Worm (Caenorhabditis elegans) whole organism, L4 larva: ENCODE measurements around the gene srbc-58.

Source experiments
- F44E2.7 ChIP-seq: fragments of 200-800 bp; sonication (Bioruptor generic); IDR thresholded peaks from 2 replicates; pipeline ENCODE4 v2.1.2; 2022; ENCODE audit warnings: missing genetic modification characterization, missing compliant biosample characterization
- F49E8.2 ChIP-seq: sonication (generic microtip); optimal IDR thresholded peaks from 2 replicates; lab custom pipeline; 2016; ENCODE audit warnings: missing compliant biosample characterization, mild to moderate bottlenecking, missing genetic modification characterization, borderline replicate concordance
- R02D3.7 ChIP-seq: fragments of 150-350 bp; sonication (generic microtip); optimal IDR thresholded peaks from 3 replicates; lab custom pipeline; 2014; ENCODE audit warnings: missing biosample characterization, missing genetic modification characterization
- T20F7.1 ChIP-seq: fragments of 200-800 bp; sonication (Bioruptor generic); optimal IDR thresholded peaks from 2 replicates; lab custom pipeline; 2018; ENCODE audit warnings: mild to moderate bottlenecking, missing genetic modification characterization, missing compliant biosample characterization
- T26A8.4 ChIP-seq: fragments of 200-800 bp; sonication (Bioruptor generic); IDR thresholded peaks from 2 replicates; pipeline ENCODE4 v1.3.6; 2022; ENCODE audit warnings: missing genetic modification characterization, missing compliant biosample characterization
- Y48G9A.11 ChIP-seq: fragments of 200-800 bp; sonication (Bioruptor generic); IDR thresholded peaks from 2 replicates; pipeline ENCODE4 v1.3.6; 2022; ENCODE audit warnings: missing genetic modification reagents, missing genetic modification characterization, missing compliant biosample characterization
- Y75B8A.6 ChIP-seq: fragments of 200-800 bp; sonication (Bioruptor generic); IDR thresholded peaks from 2 replicates; pipeline ENCODE4 v1.3.6; 2022; ENCODE audit warnings: missing genetic modification reagents, missing genetic modification characterization, missing compliant biosample characterization
- ZK546.5 ChIP-seq, 2 experiments: sonication (generic microtip); optimal IDR thresholded peaks; 2 replicates each; lab custom pipeline; 2017; ENCODE audit warnings: missing biosample characterization in 2 of 2, missing genetic modification characterization in 2 of 2
- aha-1 ChIP-seq: fragments of 150-350 bp; peaks from one replicate; lab custom pipeline; 2014; ENCODE audit warnings: missing biosample characterization, missing genetic modification characterization
- ama-1 ChIP-seq: fragments of 150-350 bp; optimal IDR thresholded peaks from 2 replicates; lab custom pipeline; 2014; ENCODE audit warnings: inconsistent platforms, mixed read lengths
- arid-1 ChIP-seq: fragments of 200-800 bp; sonication (Bioruptor generic); conservative IDR thresholded peaks from 2 replicates; pipeline ENCODE4 v1.3.6; 2022; ENCODE audit warnings: missing genetic modification reagents, missing genetic modification characterization, missing compliant biosample characterization
- ceh-20 ChIP-seq: fragments of 200-800 bp; sonication (Bioruptor generic); IDR thresholded peaks from 2 replicates; pipeline ENCODE4 v1.3.6; 2022; ENCODE audit warnings: missing genetic modification reagents, missing genetic modification characterization, missing compliant biosample characterization
- ceh-32 ChIP-seq: sonication (generic microtip); optimal IDR thresholded peaks from 2 replicates; lab custom pipeline; 2016; ENCODE audit warnings: mild to moderate bottlenecking, missing genetic modification characterization, missing compliant biosample characterization; ENCODE audit not compliant: poor library complexity
- ctbp-1 ChIP-seq: fragments of 200-800 bp; sonication (Bioruptor generic); IDR thresholded peaks from 2 replicates; pipeline ENCODE4 v1.3.6; 2022; ENCODE audit warnings: missing genetic modification reagents, missing genetic modification characterization, missing compliant biosample characterization
- daf-16 ChIP-seq, 3 experiments: sonication (generic microtip); optimal IDR thresholded peaks; 2 replicates each; lab custom pipeline; 2016 to 2017; ENCODE audit warnings: missing genetic modification characterization in 3 of 3, missing genetic modification reagents in 3 of 3, mild to moderate bottlenecking in 2 of 3, missing compliant biosample characterization in 2 of 3, missing biosample characterization in 1 of 3, moderate library complexity in 1 of 3
- dpl-1 ChIP-seq: fragments of 150-350 bp; optimal IDR thresholded peaks from 2 replicates; lab custom pipeline; 2014; ENCODE audit warnings: missing biosample characterization, missing genetic modification reagents, missing genetic modification characterization
- egl-43 ChIP-seq: fragments of 200-800 bp; sonication (Bioruptor generic); IDR thresholded peaks from 2 replicates; pipeline ENCODE4 v1.3.6; 2022; ENCODE audit warnings: missing genetic modification reagents, missing genetic modification characterization, missing compliant biosample characterization
- gei-8 ChIP-seq: fragments of 200-800 bp; sonication (Bioruptor generic); optimal IDR thresholded peaks from 2 replicates; lab custom pipeline; 2018; ENCODE audit warnings: mild to moderate bottlenecking, missing genetic modification characterization, missing compliant biosample characterization
- hmg-1.1 ChIP-seq: fragments of 200-800 bp; sonication (Bioruptor generic); IDR thresholded peaks from 2 replicates; pipeline ENCODE4 v1.3.6; 2022; ENCODE audit warnings: missing genetic modification reagents, missing genetic modification characterization, missing compliant biosample characterization
- jun-1 ChIP-seq: fragments of 150-350 bp; optimal IDR thresholded peaks from 2 replicates; lab custom pipeline; 2014; ENCODE audit warnings: missing biosample characterization, missing genetic modification reagents, missing genetic modification characterization
- lin-1 ChIP-seq: fragments of 200-800 bp; sonication (Bioruptor generic); IDR thresholded peaks from 2 replicates; pipeline ENCODE4 v1.3.6; 2022; ENCODE audit warnings: missing genetic modification reagents, missing genetic modification characterization, missing compliant biosample characterization
- lin-29 ChIP-seq: fragments of 200-800 bp; sonication (Bioruptor generic); IDR thresholded peaks from 2 replicates; pipeline ENCODE4 v1.3.6; 2022; ENCODE audit warnings: missing genetic modification reagents, missing genetic modification characterization, missing compliant biosample characterization
- lin-38 ChIP-seq: fragments of 200-800 bp; sonication (Bioruptor generic); IDR thresholded peaks from 2 replicates; pipeline ENCODE4 v1.3.6; 2022; ENCODE audit warnings: missing genetic modification reagents, missing genetic modification characterization, missing compliant biosample characterization
- lir-3 ChIP-seq: sonication (generic microtip); optimal IDR thresholded peaks from 2 replicates; lab custom pipeline; 2016; ENCODE audit warnings: mild to moderate bottlenecking, missing genetic modification characterization, missing compliant biosample characterization
- lsy-2 ChIP-seq, 2 experiments: fragments of 150-350 bp in 1 of 2; sonication (generic microtip) in 1 of 2; optimal IDR thresholded peaks; 2 replicates each; lab custom pipeline; 2014 to 2017; ENCODE audit warnings: missing biosample characterization in 2 of 2, missing genetic modification characterization in 2 of 2
- madf-9 ChIP-seq: fragments of 200-800 bp; sonication (Bioruptor generic); conservative IDR thresholded peaks from 2 replicates; pipeline ENCODE4 v1.3.6; 2022; ENCODE audit warnings: missing genetic modification reagents, missing genetic modification characterization, missing compliant biosample characterization
- mep-1 ChIP-seq: fragments of 150-350 bp; sonication (generic microtip); optimal IDR thresholded peaks from 3 replicates; lab custom pipeline; 2014; ENCODE audit warnings: missing biosample characterization, missing genetic modification characterization
- mes-2 ChIP-seq: sonication (generic microtip); optimal IDR thresholded peaks from 2 replicates; lab custom pipeline; 2016; ENCODE audit warnings: missing genotype, mild to moderate bottlenecking, missing genetic modification characterization, missing compliant biosample characterization; ENCODE audit not compliant: poor library complexity, severe bottlenecking
- nhr-10 ChIP-seq: fragments of 150-350 bp; optimal IDR thresholded peaks from 2 replicates; lab custom pipeline; 2014; ENCODE audit warnings: missing biosample characterization, missing genetic modification characterization
- nhr-102 ChIP-seq: sonication (generic microtip); optimal IDR thresholded peaks from 2 replicates; lab custom pipeline; 2016; ENCODE audit warnings: mild to moderate bottlenecking, missing genetic modification characterization, moderate library complexity, missing compliant biosample characterization
- nhr-237 ChIP-seq: sonication (generic microtip); optimal IDR thresholded peaks from 2 replicates; lab custom pipeline; 2017; ENCODE audit warnings: missing biosample characterization, missing genetic modification characterization
- nhr-28 ChIP-seq: fragments of 150-350 bp; optimal IDR thresholded peaks from 2 replicates; lab custom pipeline; 2014; ENCODE audit warnings: missing biosample characterization, missing genetic modification characterization
- nhr-42 ChIP-seq: fragments of 200-800 bp; sonication (Bioruptor generic); IDR thresholded peaks from 2 replicates; pipeline ENCODE4 v1.3.6; 2022; ENCODE audit warnings: missing genetic modification characterization, missing compliant biosample characterization
- pha-4 ChIP-seq, 2 experiments: fragments of 150-350 bp in 1 of 2; fragments of 200-800 bp in 1 of 2; sonication (Bioruptor generic) in 1 of 2; IDR thresholded peaks in 1 of 2; optimal IDR thresholded peaks in 1 of 2; 2 replicates each; pipeline versions ENCODE4 v1.3.6 to Lab custom; 2014 to 2022; ENCODE audit warnings: missing genetic modification characterization in 2 of 2, missing genetic modification reagents in 2 of 2, missing biosample characterization in 1 of 2, missing compliant biosample characterization in 1 of 2
- php-3 ChIP-seq: fragments of 200-800 bp; sonication (Bioruptor generic); IDR thresholded peaks from 2 replicates; pipeline ENCODE4 v1.3.6; 2022; ENCODE audit warnings: missing genetic modification reagents, missing genetic modification characterization, missing compliant biosample characterization
- pqm-1 ChIP-seq: sonication (generic microtip); optimal IDR thresholded peaks from 2 replicates; lab custom pipeline; 2017; ENCODE audit warnings: missing biosample characterization, missing genetic modification characterization
- rbr-2 ChIP-seq: sonication (generic microtip); optimal IDR thresholded peaks from 2 replicates; lab custom pipeline; 2016; ENCODE audit warnings: missing genotype, missing genetic modification characterization, missing compliant biosample characterization
- sdz-12 ChIP-seq: fragments of 200-800 bp; sonication (Bioruptor generic); optimal IDR thresholded peaks from 2 replicates; lab custom pipeline; 2018; ENCODE audit warnings: mild to moderate bottlenecking, missing genetic modification characterization, missing compliant biosample characterization
- set-16 ChIP-seq: fragments of 200-800 bp; sonication (Bioruptor generic); IDR thresholded peaks from 2 replicates; pipeline ENCODE4 v1.3.6; 2022; ENCODE audit warnings: missing genetic modification reagents, missing genetic modification characterization, missing compliant biosample characterization
- snpc-1.2 ChIP-seq: fragments of 200-800 bp; sonication (Bioruptor generic); IDR thresholded peaks from 2 replicates; pipeline ENCODE4 v1.3.6; 2022; ENCODE audit warnings: missing genetic modification reagents, missing genetic modification characterization, missing compliant biosample characterization
- unc-130 ChIP-seq: sonication (generic microtip); optimal IDR thresholded peaks from 2 replicates; lab custom pipeline; 2016; ENCODE audit warnings: missing genetic modification reagents, missing genetic modification characterization, missing compliant biosample characterization
- unc-62 ChIP-seq, 3 experiments: fragments of 150-350 bp in 1 of 3; sonication (generic microtip); optimal IDR thresholded peaks in 2 of 3; peaks in 1 of 3; 1 replicate in 1 of 3; 2 replicates in 2 of 3; lab custom pipeline; 2014 to 2017; ENCODE audit warnings: missing biosample characterization in 3 of 3, missing genetic modification characterization in 3 of 3, missing genetic modification reagents in 3 of 3, missing genotype in 1 of 3
- vab-7 ChIP-seq: fragments of 200-800 bp; sonication (Bioruptor generic); IDR thresholded peaks from 2 replicates; pipeline ENCODE4 v1.3.6; 2022; ENCODE audit warnings: missing genetic modification reagents, missing genetic modification characterization, missing compliant biosample characterization
- zip-11 ChIP-seq: fragments of 200-800 bp; sonication (Bioruptor generic); IDR thresholded peaks from 2 replicates; pipeline ENCODE4 v1.3.6; 2022; ENCODE audit warnings: missing genetic modification characterization, missing compliant biosample characterization
- zip-2 ChIP-seq: fragments of 150-350 bp; optimal IDR thresholded peaks from 2 replicates; lab custom pipeline; 2014; ENCODE audit warnings: missing biosample characterization, missing genetic modification characterization
- ztf-7 ChIP-seq: fragments of 150-350 bp; optimal IDR thresholded peaks from 2 replicates; lab custom pipeline; 2014; ENCODE audit warnings: missing biosample characterization, missing genetic modification characterization

srbc-58 gene

ce11 chrV:774875-775359, at the start of gene srbc-58:
Gene srbc-58, plus strand, starts transcription at chrV:774995.
- TF ChIP-seq unc-130, result peak; percentile 6
- no peak for TF ChIP-seq nhr-237 (tag; lab: Kevin White, UChicago)
- TF ChIP-seq snpc-1.2 (GFP tag; lab: Robert Waterston, UW), result 0 out of 2 replicates have a peak, but pooled peaks have one; percentile 35
- TF ChIP-seq T26A8.4 (GFP tag; lab: Robert Waterston, UW), result 0 out of 2 replicates have a peak, but pooled peaks have one; percentile 63
- TF ChIP-seq dpl-1 (GFP tag; lab: Kevin White, UChicago), result no peak
- peak; percentile 86 for TF ChIP-seq F49E8.2 (tag; lab: Kevin White, UChicago)
- no peak for TF ChIP-seq ztf-7 (tag; lab: Kevin White, UChicago)
- TF ChIP-seq nhr-10 (tag; lab: Kevin White, UChicago), result no peak
- TF ChIP-seq pha-4 (GFP tag; IDR thresholded peaks at IDR 0.05; lab: Robert Waterston, UW), result peak; percentile 11; the same call in 1 of the 2 replicates
- no peak for TF ChIP-seq pha-4 (tag; optimal IDR thresholded peaks at IDR 0.05; lab: Kevin White, UChicago)
- TF ChIP-seq ama-1 (lab: Kevin White, UChicago), result peak; percentile 69
- TF ChIP-seq lin-29 (GFP tag; lab: Robert Waterston, UW), result no peak
- 0 out of 2 replicates have a peak, but pooled peaks have one; percentile 21 for TF ChIP-seq ctbp-1 (GFP tag; lab: Robert Waterston, UW)
- no peak for TF ChIP-seq mes-2 (tag; lab: Kevin White, UChicago)
- TF ChIP-seq lir-3, result no peak
- TF ChIP-seq nhr-102, result no peak
- TF ChIP-seq nhr-28 (tag; lab: Kevin White, UChicago), result no peak
- TF ChIP-seq nhr-42 (GFP tag; lab: Robert Waterston, UW), result 0 out of 2 replicates have a peak, but pooled peaks have one; percentile 38
- TF ChIP-seq Y75B8A.6 (GFP tag; lab: Robert Waterston, UW), result no peak
- no peak for TF ChIP-seq gei-8
- no peak for TF ChIP-seq T20F7.1 (GFP tag; lab: Kevin White, UChicago)
- no peak for TF ChIP-seq ceh-20 (GFP tag; lab: Robert Waterston, UW)
- peak; percentile 70 for TF ChIP-seq arid-1
- no peak for TF ChIP-seq madf-9 (GFP tag; lab: Robert Waterston, UW)
- TF ChIP-seq aha-1 (tag; lab: Kevin White, UChicago), result peak; percentile 68
- peak; percentile 60 for TF ChIP-seq R02D3.7 (tag; lab: Kevin White, UChicago)
- TF ChIP-seq rbr-2, result peak; percentile 21
- TF ChIP-seq lin-38, result peak; percentile 87
- peak in 1 of 2 experiments; percentile 52 for TF ChIP-seq lsy-2 (tag; optimal IDR thresholded peaks at IDR 0.05; lab: Kevin White, UChicago)
- no peak for TF ChIP-seq daf-16 (GFP tag; optimal IDR thresholded peaks at IDR 0.05; lab: Kevin White, UChicago)
- TF ChIP-seq daf-16 (tag; optimal IDR thresholded peaks at IDR 0.05; lab: Kevin White, UChicago), result peak; percentile 14

ce11 chrV:725807-726572, 48.8 kb upstream of the srbc-58 start:
- TF ChIP-seq hmg-1.1 (no peak), zip-2 (tag; lab: Kevin White, UChicago) (no peak), mes-2 (tag; lab: Kevin White, UChicago) (no peak), zip-11 (0 out of 2 replicates have a peak, but pooled peaks have one; percentile 29), Y48G9A.11 (GFP tag; lab: Robert Waterston, UW) (no peak), unc-62 (GFP tag; optimal IDR thresholded peaks at IDR 0.05 in 1 of 2; lab: Kevin White, UChicago) (no peak), unc-62 (tag; optimal IDR thresholded peaks at IDR 0.05; lab: Kevin White, UChicago) (no peak), sdz-12 (GFP tag; lab: Kevin White, UChicago) (no peak), php-3 (GFP tag; lab: Robert Waterston, UW) (no peak), lin-1 (GFP tag; lab: Robert Waterston, UW) (no peak), Y75B8A.6 (GFP tag; lab: Robert Waterston, UW) (no peak), set-16 (no peak), gei-8 (no peak), mep-1 (tag; lab: Kevin White, UChicago) (no peak), F44E2.7 (0 out of 2 replicates have a peak, but pooled peaks have one; percentile 46), egl-43 (no peak), jun-1 (peak; percentile 36), pqm-1 (tag; lab: Kevin White, UChicago) (no peak), lin-38 (no peak), ceh-32 (tag; lab: Kevin White, UChicago) (no peak), daf-16 (GFP tag; optimal IDR thresholded peaks at IDR 0.05; lab: Kevin White, UChicago) (no peak), daf-16 (tag; optimal IDR thresholded peaks at IDR 0.05; lab: Kevin White, UChicago) (peak; percentile 62), ZK546.5 (tag; optimal IDR thresholded peaks at IDR 0.05; lab: Kevin White, UChicago) (no peak), vab-7 (GFP tag; lab: Robert Waterston, UW) (no peak), unc-130 (no peak)
